Fruit fly (Drosophila melanogaster): Measurements from ENCODE around the gene CG4822.

The CG4822 gene

DNA sequence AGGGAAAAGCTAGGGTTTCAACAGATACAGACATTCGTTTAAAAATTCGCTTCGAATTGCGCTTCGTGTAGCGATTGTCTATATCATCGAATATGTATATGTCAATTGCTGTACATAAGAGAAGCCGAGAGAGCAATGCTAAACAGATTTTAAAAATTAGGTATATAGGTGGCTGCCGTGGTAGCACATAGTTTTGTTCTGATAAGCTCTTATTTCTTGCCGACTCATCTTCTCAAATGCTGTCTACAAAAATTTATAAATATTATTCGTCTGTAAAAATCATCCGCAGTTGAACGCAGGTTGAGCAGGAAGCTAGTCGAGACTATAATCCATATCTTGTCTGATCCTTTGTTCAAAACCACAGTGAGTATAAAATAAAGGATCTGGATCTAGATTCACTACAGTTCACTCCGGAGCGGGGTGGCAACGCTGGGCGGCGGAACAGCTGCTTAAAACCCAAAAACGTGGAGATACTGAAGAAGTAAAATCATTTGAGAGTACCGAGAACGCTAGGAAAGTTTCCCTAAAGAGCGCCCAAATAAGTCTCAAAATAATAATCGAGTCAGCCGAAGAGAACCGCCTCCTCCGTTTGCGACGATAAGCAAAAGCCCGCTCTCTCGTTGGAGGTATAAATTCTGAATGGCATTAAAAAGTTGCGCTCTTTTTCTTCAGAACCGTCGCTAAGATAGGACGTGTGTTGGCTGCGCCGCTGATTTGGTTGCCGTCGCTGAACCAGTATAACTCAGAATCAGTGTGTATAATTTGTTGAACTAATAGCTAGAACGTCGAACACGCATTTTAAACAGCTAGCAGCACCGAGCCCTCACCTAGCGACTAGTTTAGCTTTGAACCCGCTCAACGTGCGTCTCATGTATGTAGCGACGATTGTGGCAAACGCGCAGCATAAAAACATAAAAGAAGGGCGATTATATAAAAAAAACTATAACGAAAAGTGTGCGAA lies 13.8 kb downstream of the CG4822 start:
- TF ChIP-seq Jarid2 (GFP tag; optimal IDR thresholded peaks at IDR 0.05) (peak; percentile 0), slp2 (GFP tag; optimal IDR thresholded peaks at IDR 0.05) (no peak), sob (GFP tag; IDR thresholded peaks at IDR 0.05) (peak; percentile 43; the same call in 1 of the 2 replicates), CrebB (tag; optimal IDR thresholded peaks at IDR 0.05) (peak; percentile 25), tio (GFP tag; optimal IDR thresholded peaks at IDR 0.05) (no peak), B-H1 (GFP tag; IDR thresholded peaks at IDR 0.05) (no peak), unc-4 (GFP tag; IDR thresholded peaks at IDR 0.05; ENCODE audit: partially characterized antibody) (peak; percentile 52), CG33557 (GFP tag; optimal IDR thresholded peaks at IDR 0.05) (no peak), CG9932 (GFP tag; IDR thresholded peaks at IDR 0.05) (0 out of 2 replicates have a peak, but pooled peaks have one; percentile 29), CG8290 (GFP tag; optimal IDR thresholded peaks at IDR 0.05) (no peak), CG8290 (tag; optimal IDR thresholded peaks at IDR 0.05) (peak in 1 of 2 experiments; percentile 53), CG1529 (GFP tag; optimal IDR thresholded peaks at IDR 0.05) (peak; percentile 69), psq (GFP tag; optimal IDR thresholded peaks at IDR 0.05) (no peak), Taf1 (GFP tag; IDR thresholded peaks at IDR 0.05) (no peak), CG1603 (tag; optimal IDR thresholded peaks at IDR 0.05) (peak; percentile 34), CG14965 (GFP tag; optimal IDR thresholded peaks at IDR 0.05; ENCODE audit: borderline replicate concordance) (no peak), grau (tag; optimal IDR thresholded peaks at IDR 0.05) (peak; percentile 35), Rfx (GFP tag; IDR thresholded peaks at IDR 0.05) (peak; percentile 44; the same call in 1 of the 2 replicates), CG13296 (GFP tag; optimal IDR thresholded peaks at IDR 0.05) (peak; percentile 64), Dp (GFP tag; optimal IDR thresholded peaks at IDR 0.05) (peak; percentile 40), Deaf1 (tag; optimal IDR thresholded peaks at IDR 0.05) (peak; percentile 54), abd-A (tag; optimal IDR thresholded peaks at IDR 0.05) (peak; percentile 85), pnt (GFP tag; optimal IDR thresholded peaks at IDR 0.05) (no peak), cwo (GFP tag; optimal IDR thresholded peaks at IDR 0.05) (peak; percentile 34), CG18599 (GFP tag; optimal IDR thresholded peaks at IDR 0.05) (peak; percentile 54), CG13424 (tag; optimal IDR thresholded peaks at IDR 0.05) (peak; percentile 0), scrt (GFP tag; optimal IDR thresholded peaks at IDR 0.05) (no peak), crc (GFP tag; optimal IDR thresholded peaks at IDR 0.05) (no peak), NC2α (GFP tag; optimal IDR thresholded peaks at IDR 0.05) (no peak), gsb (GFP tag; IDR thresholded peaks at IDR 0.05) (no peak), ind (GFP tag; optimal IDR thresholded peaks at IDR 0.05) (no peak), row (GFP tag; IDR thresholded peaks at IDR 0.05) (peak; percentile 76), trem (tag; optimal IDR thresholded peaks at IDR 0.05) (peak; percentile 31), CG13624 (GFP tag; optimal IDR thresholded peaks at IDR 0.05) (peak; percentile 33), CG34376 (GFP tag; optimal IDR thresholded peaks at IDR 0.05) (peak; percentile 89), CG4404 (GFP tag; IDR thresholded peaks at IDR 0.05) (no peak), Med (GFP tag) (peak; percentile 79), Eip74EF (GFP tag; optimal IDR thresholded peaks at IDR 0.05) (no peak), Pdp1 (GFP tag; optimal IDR thresholded peaks at IDR 0.05) (peak in 1 of 2 experiments; percentile 69), Opbp (GFP tag; IDR thresholded peaks at IDR 0.05; ENCODE audit: partially characterized antibody) (no peak), otp (GFP tag; IDR thresholded peaks at IDR 0.05) (peak; percentile 45; the same call in 1 of the 3 replicates), BtbVII (GFP tag; optimal IDR thresholded peaks at IDR 0.05) (peak; percentile 59), Oaz (GFP tag; IDR thresholded peaks at IDR 0.05) (no peak), Antp (GFP tag; optimal IDR thresholded peaks at IDR 0.05) (no peak), CG14710 (tag; optimal IDR thresholded peaks at IDR 0.05) (peak; percentile 16), Trl (optimal IDR thresholded peaks at IDR 0.05) (peak; percentile 87 to 95), Trl (GFP tag; optimal IDR thresholded peaks at IDR 0.05) (no peak), al (GFP tag; IDR thresholded peaks at IDR 0.05) (no peak)

Measured in whole organism, embryonic.